Fruit fly (Drosophila melanogaster): ENCODE measurements around the gene Upf2.

Upf2 gene

dm6 chrX:8075300-8075927 is at the start of gene Upf2, which contains the start of gene CG1571:
Gene Upf2 (minus strand): TSS chrX:8075466.
Gene CG1571 (plus strand): TSS chrX:8075877.
- TF ChIP-seq insv (optimal IDR thresholded peaks at IDR 0.05): no peak
- TF ChIP-seq h (optimal IDR thresholded peaks at IDR 0.05): no peak
- no peak for TF ChIP-seq psq (optimal IDR thresholded peaks at IDR 0.05)
- no peak for TF ChIP-seq ttk (optimal IDR thresholded peaks at IDR 0.05)
- no peak for TF ChIP-seq Sin3A (optimal IDR thresholded peaks at IDR 0.05)
- TF ChIP-seq Myc (optimal IDR thresholded peaks at IDR 0.05): no peak

- TF ChIP-seq psq (optimal IDR thresholded peaks at IDR 0.05) (no peak), Myc (optimal IDR thresholded peaks at IDR 0.05) (no peak), h (optimal IDR thresholded peaks at IDR 0.05) (no peak), ttk (optimal IDR thresholded peaks at IDR 0.05) (no peak), Sin3A (optimal IDR thresholded peaks at IDR 0.05) (no peak), insv (optimal IDR thresholded peaks at IDR 0.05) (no peak)
These were observed 47.6 kb upstream of the Upf2 start for dm6 chrX:8122834-8123233.

dm6 chrX:8120939-8121338 is 45.7 kb upstream of the Upf2 start, which contains the start of gene CG2260:
Gene CG2260 (minus strand): TSS chrX:8121147.
- no peak for TF ChIP-seq Myc (optimal IDR thresholded peaks at IDR 0.05)
- TF ChIP-seq insv (optimal IDR thresholded peaks at IDR 0.05): no peak
- no peak for TF ChIP-seq h (optimal IDR thresholded peaks at IDR 0.05)
- TF ChIP-seq psq (optimal IDR thresholded peaks at IDR 0.05): no peak
- no peak for TF ChIP-seq Sin3A (optimal IDR thresholded peaks at IDR 0.05)
- no peak for TF ChIP-seq ttk (optimal IDR thresholded peaks at IDR 0.05)

- no peak for TF ChIP-seq ttk (optimal IDR thresholded peaks at IDR 0.05)
- TF ChIP-seq insv (optimal IDR thresholded peaks at IDR 0.05): no peak
- no peak for TF ChIP-seq Myc (optimal IDR thresholded peaks at IDR 0.05)
- no peak for TF ChIP-seq psq (optimal IDR thresholded peaks at IDR 0.05)
- TF ChIP-seq h (optimal IDR thresholded peaks at IDR 0.05): no peak
- no peak for TF ChIP-seq Sin3A (optimal IDR thresholded peaks at IDR 0.05)
These were observed 41.5 kb upstream of the Upf2 start, which contains the start of gene CG1575 for dm6 chrX:8116813-8117212. Gene CG1575 (plus strand): TSS chrX:8117012.

dm6 chrX:8115717-8116311 is 40.5 kb upstream of the Upf2 start, which contains the start of gene Gclc:
Gene Gclc (minus strand): TSS chrX:8116147.
- TF ChIP-seq h (optimal IDR thresholded peaks at IDR 0.05): no peak
- no peak for TF ChIP-seq psq (optimal IDR thresholded peaks at IDR 0.05)
- no peak for TF ChIP-seq Sin3A (optimal IDR thresholded peaks at IDR 0.05)
- TF ChIP-seq Myc (optimal IDR thresholded peaks at IDR 0.05): no peak
- TF ChIP-seq ttk (optimal IDR thresholded peaks at IDR 0.05): no peak
- TF ChIP-seq insv (optimal IDR thresholded peaks at IDR 0.05): no peak

dm6 chrX:8115343-8115676 is 40.0 kb upstream of the Upf2 start:
- TF ChIP-seq Myc (optimal IDR thresholded peaks at IDR 0.05) (no peak), ttk (optimal IDR thresholded peaks at IDR 0.05) (no peak), Sin3A (optimal IDR thresholded peaks at IDR 0.05) (no peak)

dm6 chrX:8114476-8115342 is 39.4 kb upstream of the Upf2 start:
- TF ChIP-seq Myc (optimal IDR thresholded peaks at IDR 0.05) (no peak), psq (optimal IDR thresholded peaks at IDR 0.05) (no peak), Sin3A (optimal IDR thresholded peaks at IDR 0.05) (no peak), insv (optimal IDR thresholded peaks at IDR 0.05) (no peak), h (optimal IDR thresholded peaks at IDR 0.05) (no peak), ttk (optimal IDR thresholded peaks at IDR 0.05) (no peak)

dm6 chrX:8113386-8114279 is 38.4 kb upstream of the Upf2 start:
- no peak for TF ChIP-seq Myc (optimal IDR thresholded peaks at IDR 0.05)
- TF ChIP-seq Sin3A (optimal IDR thresholded peaks at IDR 0.05): no peak
- no peak for TF ChIP-seq ttk (optimal IDR thresholded peaks at IDR 0.05)
- TF ChIP-seq insv (optimal IDR thresholded peaks at IDR 0.05): no peak
- TF ChIP-seq psq (optimal IDR thresholded peaks at IDR 0.05): no peak
- no peak for TF ChIP-seq h (optimal IDR thresholded peaks at IDR 0.05)

dm6 chrX:8112715-8113114 is 37.4 kb upstream of the Upf2 start:
- TF ChIP-seq psq (optimal IDR thresholded peaks at IDR 0.05) (no peak), insv (optimal IDR thresholded peaks at IDR 0.05) (no peak), h (optimal IDR thresholded peaks at IDR 0.05) (no peak), Myc (optimal IDR thresholded peaks at IDR 0.05) (no peak), ttk (optimal IDR thresholded peaks at IDR 0.05) (no peak)

- TF ChIP-seq ttk (optimal IDR thresholded peaks at IDR 0.05) (no peak), insv (optimal IDR thresholded peaks at IDR 0.05) (no peak), Myc (optimal IDR thresholded peaks at IDR 0.05) (no peak), Sin3A (optimal IDR thresholded peaks at IDR 0.05) (no peak), h (optimal IDR thresholded peaks at IDR 0.05) (no peak), psq (optimal IDR thresholded peaks at IDR 0.05) (no peak)
These were observed 35.7 kb upstream of the Upf2 start for dm6 chrX:8110984-8111383.

- TF ChIP-seq ttk (optimal IDR thresholded peaks at IDR 0.05) (no peak), Sin3A (optimal IDR thresholded peaks at IDR 0.05) (no peak), insv (optimal IDR thresholded peaks at IDR 0.05) (no peak), psq (optimal IDR thresholded peaks at IDR 0.05) (no peak)
These were observed 32.7 kb upstream of the Upf2 start for dm6 chrX:8107936-8108335.

Measured in Kc167 (cell line).